Worm (Caenorhabditis elegans) whole organism, young adult: Measurements from ENCODE around the gene K02E2.7.

Source experiments
- F22D6.2 ChIP-seq: sonication (generic microtip); optimal IDR thresholded peaks from 2 replicates; lab custom pipeline; 2016; ENCODE audit warnings: mild to moderate bottlenecking, missing genetic modification characterization, missing compliant biosample characterization
- F49E8.2 ChIP-seq: sonication (generic microtip); optimal IDR thresholded peaks from 3 replicates; lab custom pipeline; 2017; ENCODE audit warnings: missing genetic modification characterization, mild to moderate bottlenecking, missing compliant biosample characterization, antibody characterized with exemption, moderate library complexity; ENCODE audit not compliant: insufficient read depth
- K12H6.12 ChIP-seq: fragments of 200-800 bp; sonication (Bioruptor generic); optimal IDR thresholded peaks from 2 replicates; lab custom pipeline; 2018; ENCODE audit warnings: mild to moderate bottlenecking, missing genetic modification characterization, missing compliant biosample characterization
- T07F8.4 ChIP-seq: sonication (generic microtip); optimal IDR thresholded peaks from 2 replicates; lab custom pipeline; 2016; ENCODE audit warnings: mild to moderate bottlenecking, missing genetic modification characterization, moderate library complexity, missing compliant biosample characterization
- Y53F4B.3 ChIP-seq: fragments of 200-800 bp; sonication (Bioruptor generic); IDR thresholded peaks from 2 replicates; pipeline ENCODE4 v1.3.6; 2022; ENCODE audit warnings: missing genetic modification reagents, missing genetic modification characterization, missing compliant biosample characterization
- Y53G8AR.9 ChIP-seq: fragments of 200-800 bp; sonication (Bioruptor generic); conservative IDR thresholded peaks from 2 replicates; pipeline ENCODE4 v1.3.6; 2022; ENCODE audit warnings: missing genetic modification reagents, missing genetic modification characterization, missing compliant biosample characterization
- Y56A3A.18 ChIP-seq: fragments of 200-800 bp; sonication (Bioruptor generic); IDR thresholded peaks from 2 replicates; pipeline ENCODE4 v1.3.6; 2022; ENCODE audit warnings: missing genetic modification reagents, missing genetic modification characterization, missing compliant biosample characterization
- ama-1 ChIP-seq, 3 experiments: fragments of 150-350 bp in 1 of 3; sonication (generic microtip) in 2 of 3; optimal IDR thresholded peaks; 2 replicates each; lab custom pipeline; 2014 to 2018; ENCODE audit warnings: missing biosample characterization in 2 of 3, missing genetic modification characterization in 2 of 3, missing genetic modification reagents in 2 of 3
- aptf-2 ChIP-seq: fragments of 200-800 bp; sonication (Bioruptor generic); conservative IDR thresholded peaks from 2 replicates; pipeline ENCODE4 v1.3.6; 2022; ENCODE audit warnings: missing genetic modification reagents, missing genetic modification characterization, missing compliant biosample characterization
- aptf-3 ChIP-seq: fragments of 200-800 bp; sonication (Bioruptor generic); IDR thresholded peaks from 2 replicates; pipeline ENCODE4 v1.3.6; 2022; ENCODE audit warnings: missing genetic modification characterization, missing compliant biosample characterization
- atf-7 ChIP-seq: sonication (generic microtip); optimal IDR thresholded peaks from 2 replicates; lab custom pipeline; 2017; ENCODE audit warnings: mild to moderate bottlenecking, missing genetic modification characterization, missing compliant biosample characterization
- attf-5 ChIP-seq: fragments of 200-800 bp; sonication (Bioruptor generic); optimal IDR thresholded peaks from 2 replicates; lab custom pipeline; 2018; ENCODE audit warnings: mild to moderate bottlenecking, missing genetic modification characterization, missing compliant biosample characterization
- cebp-1 ChIP-seq, 2 experiments: fragments of 200-800 bp in 1 of 2; sonication (Bioruptor generic) in 1 of 2; sonication (generic microtip) in 1 of 2; IDR thresholded peaks in 1 of 2; optimal IDR thresholded peaks in 1 of 2; 2 replicates each; pipeline versions ENCODE4 v1.3.6 to Lab custom; 2017 to 2022; ENCODE audit warnings: missing compliant biosample characterization in 2 of 2, missing genetic modification characterization in 2 of 2, mild to moderate bottlenecking in 1 of 2, missing genetic modification reagents in 1 of 2, moderate library complexity in 1 of 2
- cebp-2 ChIP-seq: fragments of 200-800 bp; sonication (Bioruptor generic); IDR thresholded peaks from 2 replicates; pipeline ENCODE4 v1.3.6; 2022; ENCODE audit warnings: missing genetic modification characterization, missing compliant biosample characterization
- ceh-27 ChIP-seq: fragments of 200-800 bp; sonication (Bioruptor generic); optimal IDR thresholded peaks from 2 replicates; lab custom pipeline; 2018; ENCODE audit warnings: mild to moderate bottlenecking, missing genetic modification characterization, moderate library complexity, missing compliant biosample characterization
- chd-7 ChIP-seq: sonication (generic microtip); optimal IDR thresholded peaks from 2 replicates; lab custom pipeline; 2016; ENCODE audit warnings: mild to moderate bottlenecking, missing genetic modification characterization, moderate library complexity, missing compliant biosample characterization
- dox-1 ChIP-seq: fragments of 200-800 bp; sonication (Bioruptor generic); IDR thresholded peaks from 2 replicates; pipeline ENCODE4 v1.3.6; 2022; ENCODE audit warnings: missing genetic modification reagents, missing genetic modification characterization, missing compliant biosample characterization
- egl-18 ChIP-seq: fragments of 200-800 bp; sonication (Bioruptor generic); IDR thresholded peaks from 2 replicates; pipeline ENCODE4 v1.3.6; 2022; ENCODE audit warnings: missing genetic modification reagents, missing genetic modification characterization, missing compliant biosample characterization
- egl-44 ChIP-seq: fragments of 200-800 bp; sonication (Bioruptor generic); IDR thresholded peaks from 2 replicates; pipeline ENCODE4 v1.3.6; 2022; ENCODE audit warnings: missing genetic modification reagents, missing genetic modification characterization, missing compliant biosample characterization
- ekl-4 ChIP-seq: fragments of 200-800 bp; sonication (Bioruptor generic); IDR thresholded peaks from 2 replicates; pipeline ENCODE4 v1.3.6; 2022; ENCODE audit warnings: missing genetic modification reagents, missing genetic modification characterization, missing compliant biosample characterization
- ets-4 ChIP-seq: fragments of 200-800 bp; sonication (Bioruptor generic); optimal IDR thresholded peaks from 2 replicates; lab custom pipeline; 2018; ENCODE audit warnings: mild to moderate bottlenecking, missing genetic modification characterization, missing compliant biosample characterization
- him-1 ChIP-seq: sonication (generic microtip); optimal IDR thresholded peaks from 2 replicates; lab custom pipeline; 2016; ENCODE audit warnings: missing genotype, missing genetic modification reagents, missing genetic modification characterization, missing compliant biosample characterization
- let-526 ChIP-seq: fragments of 200-800 bp; sonication (Bioruptor generic); IDR thresholded peaks from 2 replicates; pipeline ENCODE4 v1.3.6; 2022; ENCODE audit warnings: missing genetic modification reagents, missing genetic modification characterization, missing compliant biosample characterization
- let-607 ChIP-seq, 2 experiments: fragments of 200-800 bp in 1 of 2; sonication (Bioruptor generic) in 1 of 2; sonication (generic microtip) in 1 of 2; optimal IDR thresholded peaks; 2 replicates each; lab custom pipeline; 2016 to 2018; ENCODE audit warnings: mild to moderate bottlenecking in 2 of 2, missing compliant biosample characterization in 2 of 2, missing genetic modification characterization in 2 of 2, moderate library complexity in 2 of 2, missing genotype in 1 of 2
- lin-26 ChIP-seq: fragments of 200-800 bp; sonication (Bioruptor generic); IDR thresholded peaks from 2 replicates; pipeline ENCODE4 v1.3.6; 2022; ENCODE audit warnings: missing genetic modification reagents, missing genetic modification characterization, missing compliant biosample characterization
- lin-40 ChIP-seq: sonication (generic microtip); optimal IDR thresholded peaks from 2 replicates; lab custom pipeline; 2016; ENCODE audit warnings: missing genetic modification characterization, mild to moderate bottlenecking, missing compliant biosample characterization, missing genotype, missing genetic modification reagents
- madf-10 ChIP-seq: sonication (generic microtip); optimal IDR thresholded peaks from 2 replicates; lab custom pipeline; 2016; ENCODE audit warnings: mild to moderate bottlenecking, missing genetic modification characterization, missing compliant biosample characterization
- mcd-1 ChIP-seq: fragments of 200-800 bp; sonication (Bioruptor generic); IDR thresholded peaks from 2 replicates; pipeline ENCODE4 v1.3.6; 2022; ENCODE audit warnings: missing genetic modification reagents, missing genetic modification characterization, missing compliant biosample characterization
- mes-4 ChIP-seq: sonication (generic microtip); optimal IDR thresholded peaks from 2 replicates; lab custom pipeline; 2016; ENCODE audit warnings: missing genotype, missing genetic modification characterization, missing compliant biosample characterization
- nfya-2 ChIP-seq: fragments of 200-800 bp; sonication (Bioruptor generic); IDR thresholded peaks from 2 replicates; pipeline ENCODE4 v1.3.6; 2022; ENCODE audit warnings: missing genetic modification reagents, missing genetic modification characterization, missing compliant biosample characterization
- nhr-120 ChIP-seq: fragments of 200-800 bp; sonication (Bioruptor generic); IDR thresholded peaks from 2 replicates; pipeline ENCODE4 v1.3.6; 2022; ENCODE audit warnings: missing genetic modification characterization, missing compliant biosample characterization
- nhr-80 ChIP-seq: sonication (generic microtip); optimal IDR thresholded peaks from 2 replicates; lab custom pipeline; 2016; ENCODE audit warnings: missing genetic modification characterization, missing compliant biosample characterization
- nhr-90 ChIP-seq: sonication (generic microtip); optimal IDR thresholded peaks from 2 replicates; lab custom pipeline; 2016; ENCODE audit warnings: missing genotype, mild to moderate bottlenecking, missing genetic modification characterization, missing compliant biosample characterization
- pha-4 ChIP-seq: fragments of 150-350 bp; sonication (generic microtip); optimal IDR thresholded peaks from 2 replicates; lab custom pipeline; 2014; ENCODE audit warnings: missing biosample characterization, missing genetic modification reagents, missing genetic modification characterization
- rec-8 ChIP-seq, 2 experiments: sonication (generic microtip); optimal IDR thresholded peaks; 2 replicates each; lab custom pipeline; 2016; ENCODE audit warnings: mild to moderate bottlenecking in 2 of 2, missing genetic modification characterization in 2 of 2, missing genetic modification reagents in 2 of 2, missing genotype in 2 of 2, missing biosample characterization in 1 of 2, missing compliant biosample characterization in 1 of 2, moderate library complexity in 1 of 2
- sea-2 ChIP-seq: fragments of 200-800 bp; sonication (Bioruptor generic); IDR thresholded peaks from 2 replicates; pipeline ENCODE4 v1.3.6; 2022; ENCODE audit warnings: missing genetic modification characterization, missing compliant biosample characterization
- snpc-3.4 ChIP-seq: sonication (generic microtip); optimal IDR thresholded peaks from 2 replicates; lab custom pipeline; 2017; ENCODE audit warnings: missing genetic modification characterization, mild to moderate bottlenecking, missing compliant biosample characterization, antibody characterized with exemption, moderate library complexity, missing genotype, missing genetic modification reagents
- snpc-4 ChIP-seq, 5 experiments: fragments of 150-350 bp in 1 of 5; sonication (generic microtip) in 4 of 5; optimal IDR thresholded peaks; 2 replicates each; lab custom pipeline; 2014 to 2018; ENCODE audit warnings: missing genetic modification characterization in 5 of 5, missing biosample characterization in 3 of 5, antibody characterized with exemption in 2 of 5, mild to moderate bottlenecking in 2 of 5, missing compliant biosample characterization in 2 of 5, missing genotype in 2 of 5, moderate library complexity in 2 of 5, missing genetic modification reagents in 1 of 5
- tlf-1 ChIP-seq: fragments of 200-800 bp; sonication (Bioruptor generic); optimal IDR thresholded peaks from 2 replicates; lab custom pipeline; 2018; ENCODE audit warnings: mild to moderate bottlenecking, missing genetic modification characterization, missing compliant biosample characterization
- unc-62 ChIP-seq: fragments of 150-350 bp; optimal IDR thresholded peaks from 2 replicates; lab custom pipeline; 2014; ENCODE audit warnings: missing biosample characterization, missing genetic modification reagents, missing genetic modification characterization
- zfh-2 ChIP-seq: fragments of 200-800 bp; sonication (Bioruptor generic); conservative IDR thresholded peaks from 2 replicates; pipeline ENCODE4 v1.3.6; 2022; ENCODE audit warnings: missing genetic modification reagents, missing genetic modification characterization, missing compliant biosample characterization
- ztf-22 ChIP-seq: fragments of 200-800 bp; sonication (Bioruptor generic); optimal IDR thresholded peaks from 2 replicates; lab custom pipeline; 2018; ENCODE audit warnings: mild to moderate bottlenecking, missing genetic modification characterization, moderate library complexity, missing compliant biosample characterization

Gene K02E2.7

ce11 chrV:20413426-20413825, 26.6 kb upstream of the K02E2.7 start (continued):
- TF ChIP-seq aptf-2 (GFP tag; lab: Robert Waterston, UW) (no peak), unc-62 (GFP tag; lab: Kevin White, UChicago) (peak; percentile 94)

ce11 chrV:20412225-20412624, 25.4 kb upstream of the K02E2.7 start:
- 0 out of 2 replicates have a peak, but pooled peaks have one; percentile 47 for TF ChIP-seq egl-44 (GFP tag; lab: Robert Waterston, UW)
- no peak for TF ChIP-seq snpc-3.4 (tag; lab: Kevin White, UChicago)
- TF ChIP-seq ama-1 (optimal IDR thresholded peaks at IDR 0.05; lab: Kevin White, UChicago), result peak; percentile 56
- no peak for TF ChIP-seq ama-1 (GFP tag; optimal IDR thresholded peaks at IDR 0.05; lab: Kevin White, UChicago)
- TF ChIP-seq unc-62 (GFP tag; lab: Kevin White, UChicago), result peak; percentile 42
- TF ChIP-seq tlf-1, result peak; percentile 19
- TF ChIP-seq pha-4, result no peak
- peak; percentile 26 for TF ChIP-seq madf-10 (tag; lab: Kevin White, UChicago)
- peak; percentile 36 for TF ChIP-seq ztf-22 (GFP tag; lab: Kevin White, UChicago)
- peak; percentile 54 for TF ChIP-seq nhr-80 (tag; lab: Kevin White, UChicago)
- peak; percentile 48 for TF ChIP-seq chd-7 (tag; lab: Kevin White, UChicago)
- TF ChIP-seq nhr-90 (tag; lab: Kevin White, UChicago), result peak; percentile 16
- no peak for TF ChIP-seq cebp-1 (GFP tag; IDR thresholded peaks at IDR 0.05; lab: Robert Waterston, UW)
- TF ChIP-seq cebp-1 (tag; optimal IDR thresholded peaks at IDR 0.05; lab: Kevin White, UChicago), result peak; percentile 34
- TF ChIP-seq ekl-4 (GFP tag; lab: Robert Waterston, UW), result no peak
- TF ChIP-seq Y53G8AR.9, result peak; percentile 64; the same call in 1 of the 2 replicates
- TF ChIP-seq mcd-1, result 0 out of 2 replicates have a peak, but pooled peaks have one; percentile 13
- TF ChIP-seq snpc-4 (GFP tag; optimal IDR thresholded peaks at IDR 0.05; lab: Kevin White, UChicago), result no peak
- TF ChIP-seq snpc-4 (tag; optimal IDR thresholded peaks at IDR 0.05; lab: Kevin White, UChicago), result no peak
- TF ChIP-seq lin-40 (tag; lab: Kevin White, UChicago), result peak; percentile 1
- TF ChIP-seq him-1 (tag; lab: Kevin White, UChicago), result no peak
- peak; percentile 49; the same call in 1 of the 2 replicates for TF ChIP-seq Y56A3A.18 (GFP tag; lab: Robert Waterston, UW)
- peak; percentile 62 for TF ChIP-seq atf-7 (tag; lab: Kevin White, UChicago)
- TF ChIP-seq let-607 (tag; optimal IDR thresholded peaks at IDR 0.05; lab: Kevin White, UChicago), result peak in 1 of 2 experiments; percentile 11
- TF ChIP-seq, all 124 proteins: peak for 16

ce11 chrV:20411659-20412058, 24.8 kb upstream of the K02E2.7 start, which contains the start of gene F53H2.3:
Gene F53H2.3 (minus strand): TSS chrV:20411759.
- TF ChIP-seq T07F8.4 (tag; lab: Kevin White, UChicago), result no peak
- TF ChIP-seq rec-8 (tag; optimal IDR thresholded peaks at IDR 0.05; lab: Kevin White, UChicago), result no peak
- no peak for TF ChIP-seq nhr-120 (GFP tag; lab: Robert Waterston, UW)
- no peak for TF ChIP-seq Y53F4B.3 (GFP tag; lab: Robert Waterston, UW)
- no peak for TF ChIP-seq K12H6.12 (tag; lab: Kevin White, UChicago)
- TF ChIP-seq mes-4 (tag; lab: Kevin White, UChicago), result no peak
- no peak for TF ChIP-seq dox-1 (GFP tag; lab: Robert Waterston, UW)
- no peak for TF ChIP-seq aptf-3
- TF ChIP-seq snpc-3.4 (tag; lab: Kevin White, UChicago), result no peak
- TF ChIP-seq cebp-2 (GFP tag; lab: Robert Waterston, UW), result no peak

ce11 chrV:20410285-20410684, 23.4 kb upstream of the K02E2.7 start:
- no peak for TF ChIP-seq attf-5 (GFP tag; lab: Kevin White, UChicago)
- TF ChIP-seq nfya-2 (GFP tag; lab: Robert Waterston, UW), result no peak
- no peak for TF ChIP-seq lin-26
- TF ChIP-seq F22D6.2 (tag; lab: Kevin White, UChicago), result no peak
- TF ChIP-seq dox-1 (GFP tag; lab: Robert Waterston, UW), result peak; percentile 38; the same call in 1 of the 2 replicates
- 0 out of 2 replicates have a peak, but pooled peaks have one; percentile 38 for TF ChIP-seq sea-2 (GFP tag; lab: Robert Waterston, UW)
- peak; percentile 19 for TF ChIP-seq ceh-27
- no peak for TF ChIP-seq mes-4 (tag; lab: Kevin White, UChicago)
- TF ChIP-seq F49E8.2, result no peak
- TF ChIP-seq ets-4, result peak; percentile 7
- no peak for TF ChIP-seq K12H6.12 (tag; lab: Kevin White, UChicago)
- TF ChIP-seq let-526 (GFP tag; lab: Robert Waterston, UW), result no peak
- TF ChIP-seq zfh-2, result peak; percentile 68
- no peak for TF ChIP-seq egl-18
